Worm (Caenorhabditis elegans): ENCODE data around the gene vav-1.
A peak's percentile ranks its signal among the peaks of the same experiment; 100 is the strongest.
"Not testable (repeated sequence)": the region's sequence is repeated elsewhere in the genome, so short reads cannot be mapped to it uniquely, and the experiment has no call there.

vav-1 gene

ce11 chrX:9203468-9203867 lies 28.5 kb downstream of the vav-1 start, which contains the start of gene crb-3:
TSS of gene crb-3 (plus strand) at chrX:9203768.
- TF ChIP-seq ztf-3 (GFP tag; optimal IDR thresholded peaks at IDR 0.05); snpc-3.4 (tag; optimal IDR thresholded peaks at IDR 0.05); mes-4 (tag; optimal IDR thresholded peaks at IDR 0.05): not testable (repeated sequence)

- TF ChIP-seq nhr-27 (tag; optimal IDR thresholded peaks at IDR 0.05) = no peak
Measured at ce11 chrX:9195375-9196098, 36.4 kb downstream of the vav-1 start.

- TF ChIP-seq ZK185.1 (tag; optimal IDR thresholded peaks at IDR 0.05; ENCODE audit: poor library complexity, severe bottlenecking) = no peak
- no peak for TF ChIP-seq snpc-4 (GFP tag; optimal IDR thresholded peaks at IDR 0.05)
- no peak for TF ChIP-seq snpc-4 (tag; optimal IDR thresholded peaks at IDR 0.05)
- no peak for TF ChIP-seq lin-54 (GFP tag; optimal IDR thresholded peaks at IDR 0.05)
- no peak for TF ChIP-seq ceh-91 (GFP tag; IDR thresholded peaks at IDR 0.05)
- TF ChIP-seq pha-4 (tag; optimal IDR thresholded peaks at IDR 0.05) = no peak
- no peak for TF ChIP-seq tbx-9 (tag; optimal IDR thresholded peaks at IDR 0.05; ENCODE audit: borderline replicate concordance)
- no peak for TF ChIP-seq die-1 (tag; optimal IDR thresholded peaks at IDR 0.05)
Measured at ce11 chrX:9194081-9194480, 37.9 kb downstream of the vav-1 start.

- TF ChIP-seq bed-1 (GFP tag; IDR thresholded peaks at IDR 0.05) (no peak), egrh-3 (GFP tag; IDR thresholded peaks at IDR 0.05) (peak; percentile 61; the same call in 1 of the 2 replicates), rcor-1 (GFP tag; IDR thresholded peaks at IDR 0.05) (0 out of 2 replicates have a peak, but pooled peaks have one; percentile 29), attf-6 (GFP tag; IDR thresholded peaks at IDR 0.05) (0 out of 2 replicates have a peak, but pooled peaks have one; percentile 12), lin-26 (GFP tag; IDR thresholded peaks at IDR 0.05) (peak; percentile 70; the same call in 1 of the 2 replicates), tbp1 (GFP tag; optimal IDR thresholded peaks at IDR 0.05) (peak; percentile 28), zfh-2 (GFP tag; conservative IDR thresholded peaks at IDR 0.05) (0 out of 2 replicates have a peak, but pooled peaks have one; percentile 20), lin-54 (GFP tag; optimal IDR thresholded peaks at IDR 0.05) (no peak), let-526 (GFP tag; IDR thresholded peaks at IDR 0.05) (no peak), lir-1 (GFP tag; conservative IDR thresholded peaks at IDR 0.05) (no peak), D2030.7 (GFP tag; IDR thresholded peaks at IDR 0.05) (peak; percentile 86), ama-1 (optimal IDR thresholded peaks at IDR 0.05) (no peak), ama-1 (GFP tag; optimal IDR thresholded peaks at IDR 0.05) (peak in 1 of 2 experiments; percentile 23), rpc-1 (optimal IDR thresholded peaks at IDR 0.05) (peak; percentile 22), rpc-1 (tag; optimal IDR thresholded peaks at IDR 0.05) (peak; percentile 56), nfya-1 (tag; optimal IDR thresholded peaks at IDR 0.05; ENCODE audit: borderline replicate concordance, insufficient read depth) (no peak), snpc-4 (GFP tag; optimal IDR thresholded peaks at IDR 0.05) (no peak), snpc-4 (tag; optimal IDR thresholded peaks at IDR 0.05) (no peak), chd-7 (tag; optimal IDR thresholded peaks at IDR 0.05) (no peak), nhr-27 (tag; optimal IDR thresholded peaks at IDR 0.05) (no peak)
Measured at ce11 chrX:9191795-9192494, 40.0 kb downstream of the vav-1 start, which contains the start of gene Y81B9A.1. TSS of gene Y81B9A.1 (plus strand) at chrX:9192444.

ce11 chrX:9183836-9184235 lies 48.1 kb downstream of the vav-1 start, which contains the start of gene Y81B9A.2:
TSS of gene Y81B9A.2 (plus strand) at chrX:9184136.
- TF ChIP-seq snpc-1.3 (tag; optimal IDR thresholded peaks at IDR 0.05; ENCODE audit: insufficient read depth) = no peak
- TF ChIP-seq hlh-26 (GFP tag; conservative IDR thresholded peaks at IDR 0.05) = no peak
- no peak for TF ChIP-seq zim-3 (tag; optimal IDR thresholded peaks at IDR 0.05)
- TF ChIP-seq dpl-1 (GFP tag; optimal IDR thresholded peaks at IDR 0.05) = no peak
- TF ChIP-seq hsf-1 (GFP tag; IDR thresholded peaks at IDR 0.05) = no peak
- TF ChIP-seq lin-40 (tag; optimal IDR thresholded peaks at IDR 0.05) = no peak
- TF ChIP-seq lir-1 (GFP tag; conservative IDR thresholded peaks at IDR 0.05) = no peak
- no peak for TF ChIP-seq K11D2.4 (GFP tag; IDR thresholded peaks at IDR 0.05)
- TF ChIP-seq rcor-1 (GFP tag; IDR thresholded peaks at IDR 0.05) = no peak
- no peak for TF ChIP-seq madf-3 (GFP tag; IDR thresholded peaks at IDR 0.05)
- TF ChIP-seq nfyb-1 (GFP tag; IDR thresholded peaks at IDR 0.05) = no peak
- TF ChIP-seq nhr-80 (tag; optimal IDR thresholded peaks at IDR 0.05) = no peak
- no peak for TF ChIP-seq nhr-179 (tag; optimal IDR thresholded peaks at IDR 0.05)
- TF ChIP-seq pbrm-1 (GFP tag; IDR thresholded peaks at IDR 0.05) = no peak
- TF ChIP-seq nfya-2 (GFP tag; IDR thresholded peaks at IDR 0.05) = no peak

Data from whole organism, young adult.